Fruit fly (Drosophila melanogaster): ENCODE measurements around the gene CG9147.

Gene CG9147

DNA sequence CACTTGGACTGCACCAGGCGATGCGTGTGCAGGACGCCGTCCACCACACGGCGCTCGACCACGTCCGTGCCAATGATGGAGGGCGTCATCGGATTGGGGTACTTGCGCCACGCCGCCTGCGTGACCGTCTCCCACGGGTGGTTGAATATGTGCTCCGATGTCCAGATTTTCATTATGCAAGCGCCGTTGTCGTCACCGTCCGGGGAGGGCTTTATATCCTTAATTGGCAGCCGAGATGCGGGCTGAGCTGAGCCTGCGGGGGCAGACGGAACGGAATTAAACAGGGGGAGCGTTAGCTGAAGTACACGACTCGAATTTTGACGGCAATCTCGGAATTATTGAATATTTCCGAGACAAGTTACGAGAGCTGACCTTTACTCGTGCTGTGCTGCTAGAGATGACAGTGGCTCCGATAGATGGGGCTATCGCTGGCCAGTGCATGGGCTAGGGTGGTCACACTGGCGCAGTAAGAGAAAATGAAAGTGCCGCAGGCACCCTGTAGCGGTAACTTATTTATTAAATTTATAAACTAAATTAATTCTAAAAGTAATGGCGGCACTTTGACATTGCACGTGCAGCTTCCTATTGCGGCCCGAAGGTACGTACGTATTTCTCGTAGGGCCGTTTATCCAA is 18.2 kb upstream of the CG9147 start, which contains the start of gene IPIP (continued):
- TF ChIP-seq CHES-1-like (GFP tag; optimal IDR thresholded peaks at IDR 0.05), result no peak
- TF ChIP-seq CG4707 (GFP tag; optimal IDR thresholded peaks at IDR 0.05), result no peak
- peak; percentile 44; the same call in 1 of the 2 replicates for TF ChIP-seq CG11247 (GFP tag; IDR thresholded peaks at IDR 0.05)
- TF ChIP-seq Med (GFP tag), result peak; percentile 91
- peak; percentile 73 for TF ChIP-seq Doc3 (GFP tag; IDR thresholded peaks at IDR 0.05; ENCODE audit: partially characterized antibody)
- TF ChIP-seq bcd (GFP tag; optimal IDR thresholded peaks at IDR 0.05), result peak; percentile 16
- TF ChIP-seq gro (GFP tag; optimal IDR thresholded peaks at IDR 0.05), result peak; percentile 7
- peak; percentile 79 for TF ChIP-seq CG9932 (GFP tag; IDR thresholded peaks at IDR 0.05)
- peak; percentile 12 for TF ChIP-seq ind (GFP tag; optimal IDR thresholded peaks at IDR 0.05)
- TF ChIP-seq grau (tag; optimal IDR thresholded peaks at IDR 0.05), result peak; percentile 2
- TF ChIP-seq E2f2 (GFP tag; IDR thresholded peaks at IDR 0.05), result peak; percentile 39; the same call in 1 of the 2 replicates
- peak in 1 of 2 experiments; percentile 98 for TF ChIP-seq Pdp1 (GFP tag; optimal IDR thresholded peaks at IDR 0.05)
- peak; percentile 23; the same call in 1 of the 2 replicates for TF ChIP-seq CG32772 (GFP tag; IDR thresholded peaks at IDR 0.05)
- peak; percentile 17 for TF ChIP-seq CG8924 (tag; optimal IDR thresholded peaks at IDR 0.05)
- peak; percentile 7 to 29 for TF ChIP-seq dpn (GFP tag; optimal IDR thresholded peaks at IDR 0.05)
- TF ChIP-seq dmrt11E (tag; optimal IDR thresholded peaks at IDR 0.05), result no peak
- 0 out of 3 replicates have a peak, but pooled peaks have one; percentile 1 for TF ChIP-seq dysf (GFP tag; IDR thresholded peaks at IDR 0.05)
- TF ChIP-seq sd (tag; optimal IDR thresholded peaks at IDR 0.05), result peak; percentile 16
- peak; percentile 83 for TF ChIP-seq hb (GFP tag; IDR thresholded peaks at IDR 0.05; ENCODE audit: partially characterized antibody)
- no peak for TF ChIP-seq hth (optimal IDR thresholded peaks at IDR 0.05)
- TF ChIP-seq chif (GFP tag; optimal IDR thresholded peaks at IDR 0.05), result peak in 1 of 2 experiments; percentile 24
- TF ChIP-seq CG2120 (GFP tag; optimal IDR thresholded peaks at IDR 0.05), result peak; percentile 55
- TF ChIP-seq CG3847 (GFP tag; IDR thresholded peaks at IDR 0.05), result peak; percentile 70
- TF ChIP-seq yki (optimal IDR thresholded peaks at IDR 0.05), result no peak
- TF ChIP-seq CG17829 (tag; optimal IDR thresholded peaks at IDR 0.05), result peak; percentile 44
- no peak for TF ChIP-seq CG3163 (GFP tag; optimal IDR thresholded peaks at IDR 0.05)
- TF ChIP-seq CG9797 (GFP tag; optimal IDR thresholded peaks at IDR 0.05), result peak; percentile 57
- TF ChIP-seq Bdp1 (GFP tag; optimal IDR thresholded peaks at IDR 0.05), result peak; percentile 57
- no peak for TF ChIP-seq CG10366 (GFP tag; IDR thresholded peaks at IDR 0.05)

dm6 chr2L:6048542-6048941 is 17.3 kb upstream of the CG9147 start, which contains the start of the genes CG34179 and slmo:
Gene CG34179, minus strand, starts transcription at chr2L:6048706.
Gene slmo, minus strand, starts transcription at chr2L:6048706.
- TF ChIP-seq ttk (GFP tag; IDR thresholded peaks at IDR 0.05) (no peak), CG2202 (tag; optimal IDR thresholded peaks at IDR 0.05) (no peak), Oaz (GFP tag; IDR thresholded peaks at IDR 0.05) (no peak), sna (GFP tag; IDR thresholded peaks at IDR 0.05; ENCODE audit: partially characterized antibody) (peak; percentile 40; the same call in 1 of the 2 replicates), D (optimal IDR thresholded peaks at IDR 0.05) (no peak), D (GFP tag; optimal IDR thresholded peaks at IDR 0.05) (no peak), CG12219 (GFP tag; optimal IDR thresholded peaks at IDR 0.05) (no peak), sc (optimal IDR thresholded peaks at IDR 0.05) (no peak), sc (GFP tag; optimal IDR thresholded peaks at IDR 0.05) (no peak), CG13287 (GFP tag; IDR thresholded peaks at IDR 0.05; ENCODE audit: partially characterized antibody) (peak; percentile 50), CG6254 (GFP tag; optimal IDR thresholded peaks at IDR 0.05) (peak; percentile 76), E2f2 (GFP tag; IDR thresholded peaks at IDR 0.05) (peak; percentile 52), Med (GFP tag) (no peak), CG13894 (tag; optimal IDR thresholded peaks at IDR 0.05) (no peak), ci (GFP tag; IDR thresholded peaks at IDR 0.05) (no peak), CG32772 (GFP tag; IDR thresholded peaks at IDR 0.05) (no peak), CG7928 (GFP tag; optimal IDR thresholded peaks at IDR 0.05) (no peak), CG12155 (GFP tag; optimal IDR thresholded peaks at IDR 0.05) (no peak), Sin3A (optimal IDR thresholded peaks at IDR 0.05) (peak; percentile 13), B-H1 (GFP tag; IDR thresholded peaks at IDR 0.05) (no peak), fru (optimal IDR thresholded peaks at IDR 0.05) (no peak), MBD-R2 (GFP tag; IDR thresholded peaks at IDR 0.05) (peak; percentile 85), Ssrp (tag; optimal IDR thresholded peaks at IDR 0.05) (no peak), stc (GFP tag; IDR thresholded peaks at IDR 0.05) (no peak), Atf-2 (GFP tag; optimal IDR thresholded peaks at IDR 0.05) (no peak), Scr (GFP tag; IDR thresholded peaks at IDR 0.05; ENCODE audit: partially characterized antibody) (peak; percentile 30; the same call in 1 of the 2 replicates)

All from whole organism, embryonic.